Worm (Caenorhabditis elegans) whole organism, L1 larva: Measurements from ENCODE around the gene F38E11.9.

Experiments
- C04F5.9 ChIP-seq: sonication (generic microtip); optimal IDR thresholded peaks from 2 replicates; lab custom pipeline; 2016; ENCODE audit warnings: missing genetic modification characterization, missing compliant biosample characterization
- C16A3.4 ChIP-seq: fragments of 150-350 bp; optimal IDR thresholded peaks from 2 replicates; lab custom pipeline; 2014; ENCODE audit warnings: missing biosample characterization, missing genetic modification characterization
- F16B12.6 ChIP-seq: fragments of 150-350 bp; optimal IDR thresholded peaks from 2 replicates; lab custom pipeline; 2014; ENCODE audit warnings: missing biosample characterization, missing genetic modification characterization
- aha-1 ChIP-seq: fragments of 150-350 bp; optimal IDR thresholded peaks from 2 replicates; lab custom pipeline; 2014; ENCODE audit warnings: missing biosample characterization, missing genetic modification characterization
- alr-1 ChIP-seq: fragments of 200-800 bp; sonication (Bioruptor generic); optimal IDR thresholded peaks from 2 replicates; lab custom pipeline; 2018; ENCODE audit warnings: borderline replicate concordance, mild to moderate bottlenecking, missing genetic modification characterization, missing compliant biosample characterization
- ama-1 ChIP-seq: fragments of 150-350 bp; optimal IDR thresholded peaks from 2 replicates; lab custom pipeline; 2014
- ceh-8 ChIP-seq: fragments of 200-800 bp; sonication (Bioruptor generic); optimal IDR thresholded peaks from 2 replicates; lab custom pipeline; 2018; ENCODE audit warnings: mild to moderate bottlenecking, missing genetic modification characterization, moderate library complexity, missing compliant biosample characterization
- ceh-82 ChIP-seq, 3 experiments: fragments of 150-350 bp in 1 of 3; sonication (generic microtip) in 2 of 3; optimal IDR thresholded peaks; 2 replicates each; lab custom pipeline; 2014 to 2017; ENCODE audit warnings: missing biosample characterization in 3 of 3, missing genetic modification characterization in 3 of 3
- ceh-90 ChIP-seq: sonication (generic microtip); optimal IDR thresholded peaks from 2 replicates; lab custom pipeline; 2016; ENCODE audit warnings: missing genetic modification characterization, missing compliant biosample characterization
- ces-1 ChIP-seq: fragments of 150-350 bp; optimal IDR thresholded peaks from 2 replicates; lab custom pipeline; 2014; ENCODE audit warnings: missing biosample characterization, missing genetic modification reagents, missing genetic modification characterization
- egl-27 ChIP-seq, 2 experiments: fragments of 150-350 bp in 1 of 2; sonication (generic microtip); optimal IDR thresholded peaks; 3 replicates each; lab custom pipeline; 2017 to 2018; ENCODE audit warnings: missing biosample characterization in 2 of 2, missing genetic modification characterization in 2 of 2, missing genetic modification reagents in 2 of 2
- grh-1 ChIP-seq: fragments of 200-800 bp; sonication (Bioruptor generic); IDR thresholded peaks from 2 replicates; pipeline ENCODE4 v1.3.6; 2022; ENCODE audit warnings: missing genetic modification reagents, missing genetic modification characterization, missing compliant biosample characterization
- hlh-4 ChIP-seq: sonication (generic microtip); optimal IDR thresholded peaks from 2 replicates; lab custom pipeline; 2016; ENCODE audit warnings: mild to moderate bottlenecking, missing genetic modification characterization, missing compliant biosample characterization
- hpl-2 ChIP-seq: fragments of 150-350 bp; optimal IDR thresholded peaks from 2 replicates; lab custom pipeline; 2014; ENCODE audit warnings: missing biosample characterization, missing genetic modification reagents, missing genetic modification characterization
- lin-14 ChIP-seq: fragments of 200-800 bp; sonication (Bioruptor generic); optimal IDR thresholded peaks from 2 replicates; lab custom pipeline; 2018; ENCODE audit warnings: mild to moderate bottlenecking, missing genetic modification characterization, moderate library complexity, missing compliant biosample characterization
- lin-39 ChIP-seq: fragments of 150-350 bp; optimal IDR thresholded peaks from 2 replicates; lab custom pipeline; 2014; ENCODE audit warnings: missing biosample characterization, missing genetic modification reagents, missing genetic modification characterization
- lsy-2 ChIP-seq, 2 experiments: fragments of 150-350 bp; optimal IDR thresholded peaks; 2 replicates each; lab custom pipeline; 2014; ENCODE audit warnings: missing biosample characterization in 2 of 2, missing genetic modification characterization in 2 of 2
- mep-1 ChIP-seq: fragments of 150-350 bp; optimal IDR thresholded peaks from 2 replicates; lab custom pipeline; 2014; ENCODE audit warnings: missing biosample characterization, missing genetic modification characterization
- nhr-20 ChIP-seq: sonication (generic microtip); optimal IDR thresholded peaks from 2 replicates; lab custom pipeline; 2016; ENCODE audit warnings: mild to moderate bottlenecking, missing genetic modification characterization, missing compliant biosample characterization
- nhr-237 ChIP-seq: fragments of 150-350 bp; optimal IDR thresholded peaks from 2 replicates; lab custom pipeline; 2014; ENCODE audit warnings: missing biosample characterization, missing genetic modification characterization
- nhr-76 ChIP-seq: sonication (generic microtip); optimal IDR thresholded peaks from 2 replicates; lab custom pipeline; 2017; ENCODE audit warnings: missing biosample characterization, missing genetic modification characterization
- nhr-90 ChIP-seq: sonication (generic microtip); optimal IDR thresholded peaks from 2 replicates; lab custom pipeline; 2016; ENCODE audit warnings: mild to moderate bottlenecking, missing genetic modification characterization, missing compliant biosample characterization; ENCODE audit not compliant: poor library complexity
- pag-3 ChIP-seq: sonication (generic microtip); optimal IDR thresholded peaks from 2 replicates; lab custom pipeline; 2017; ENCODE audit warnings: missing genetic modification characterization, mild to moderate bottlenecking, missing compliant biosample characterization, antibody characterized with exemption, borderline replicate concordance; ENCODE audit not compliant: insufficient read depth
- pax-3 ChIP-seq: fragments of 200-800 bp; sonication (Bioruptor generic); optimal IDR thresholded peaks from 2 replicates; lab custom pipeline; 2018; ENCODE audit warnings: mild to moderate bottlenecking, missing genetic modification characterization, moderate library complexity, missing compliant biosample characterization
- pqm-1 ChIP-seq: sonication (generic microtip); optimal IDR thresholded peaks from 3 replicates; lab custom pipeline; 2017; ENCODE audit warnings: missing biosample characterization, missing genetic modification characterization
- rnt-1 ChIP-seq: sonication (generic microtip); optimal IDR thresholded peaks from 2 replicates; lab custom pipeline; 2016; ENCODE audit warnings: mild to moderate bottlenecking, missing genetic modification characterization, moderate library complexity, missing compliant biosample characterization
- snpc-4 ChIP-seq: fragments of 150-350 bp; optimal IDR thresholded peaks from 2 replicates; lab custom pipeline; 2014; ENCODE audit warnings: missing biosample characterization, missing genetic modification characterization
- sox-4 ChIP-seq: sonication (generic microtip); optimal IDR thresholded peaks from 2 replicates; lab custom pipeline; 2016; ENCODE audit warnings: missing genetic modification characterization, missing compliant biosample characterization
- sup-37 ChIP-seq: fragments of 200-800 bp; sonication (Bioruptor generic); optimal IDR thresholded peaks from 2 replicates; lab custom pipeline; 2018; ENCODE audit warnings: mild to moderate bottlenecking, missing genetic modification characterization, missing compliant biosample characterization
- swsn-7 ChIP-seq: sonication (generic microtip); optimal IDR thresholded peaks from 2 replicates; lab custom pipeline; 2016; ENCODE audit warnings: missing genetic modification characterization, missing compliant biosample characterization
- unc-130 ChIP-seq: fragments of 150-350 bp; optimal IDR thresholded peaks from 2 replicates; lab custom pipeline; 2017; ENCODE audit warnings: missing biosample characterization, missing genetic modification characterization, inconsistent platforms
- unc-86 ChIP-seq: sonication (generic microtip); optimal IDR thresholded peaks from 2 replicates; lab custom pipeline; 2016; ENCODE audit warnings: missing genetic modification characterization, missing compliant biosample characterization
- vab-15 ChIP-seq: sonication (generic microtip); optimal IDR thresholded peaks from 2 replicates; lab custom pipeline; 2017; ENCODE audit warnings: missing genotype, mild to moderate bottlenecking, missing genetic modification characterization, missing compliant biosample characterization
- xbp-1 ChIP-seq: sonication (generic microtip); optimal IDR thresholded peaks from 2 replicates; lab custom pipeline; 2016; ENCODE audit warnings: missing genetic modification characterization, missing compliant biosample characterization
- zag-1 ChIP-seq: fragments of 150-350 bp; optimal IDR thresholded peaks from 2 replicates; lab custom pipeline; 2014; ENCODE audit warnings: missing biosample characterization, missing genetic modification characterization
- zip-4 ChIP-seq: fragments of 200-800 bp; sonication (Bioruptor generic); optimal IDR thresholded peaks from 2 replicates; lab custom pipeline; 2018; ENCODE audit warnings: mild to moderate bottlenecking, missing genetic modification characterization, moderate library complexity, missing compliant biosample characterization
- ztf-11 ChIP-seq, 2 experiments: sonication (generic microtip); optimal IDR thresholded peaks; 2 replicates each; lab custom pipeline; 2016 to 2017; ENCODE audit warnings: missing genetic modification characterization in 2 of 2, missing biosample characterization in 1 of 2, missing compliant biosample characterization in 1 of 2
- ztf-4 ChIP-seq: fragments of 150-350 bp; optimal IDR thresholded peaks from 2 replicates; lab custom pipeline; 2014; ENCODE audit warnings: missing biosample characterization, missing genetic modification characterization

The F38E11.9 gene

DNA sequence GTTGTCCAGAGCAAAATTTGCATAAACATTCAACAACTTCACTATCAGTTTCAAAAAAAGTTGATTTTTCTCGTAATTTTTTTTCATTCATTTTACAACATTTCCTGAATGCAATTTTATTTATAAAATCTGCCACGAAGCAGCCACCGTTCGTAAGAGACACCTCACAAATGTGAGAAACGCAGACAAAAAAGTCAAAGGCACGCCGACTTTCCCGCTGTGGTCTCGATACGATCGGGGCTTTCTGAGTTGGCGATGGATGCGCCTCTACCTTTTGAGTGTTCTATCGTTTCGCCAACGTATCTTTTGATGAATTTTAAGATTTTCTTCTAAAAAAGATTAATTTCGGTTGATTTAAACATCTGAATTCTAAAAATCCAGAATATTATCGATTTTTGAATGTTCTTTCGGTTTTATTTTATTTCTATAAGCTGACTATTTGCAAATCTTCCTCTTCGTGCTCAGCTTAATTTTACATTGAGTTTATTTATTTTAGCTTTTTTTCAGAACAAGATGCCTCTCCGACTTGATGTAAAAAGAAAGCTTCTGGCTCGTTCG lies 15.5 kb upstream of the F38E11.9 start, which contains the start of gene copb-2 (continued):
- peak; percentile 34 for TF ChIP-seq unc-86 (tag; lab: Kevin White, UChicago)
- TF ChIP-seq mep-1: peak; percentile 82
- peak; percentile 59 for TF ChIP-seq nhr-20 (tag; lab: Kevin White, UChicago)
- peak; percentile 87 for TF ChIP-seq snpc-4 (tag; lab: Kevin White, UChicago)
- no peak for TF ChIP-seq zip-4
- TF ChIP-seq C16A3.4: peak; percentile 48
- no peak for TF ChIP-seq zag-1 (tag; lab: Kevin White, UChicago)
- TF ChIP-seq nhr-76: no peak
- TF ChIP-seq F16B12.6 (tag; lab: Kevin White, UChicago): peak; percentile 42
- no peak for TF ChIP-seq vab-15
- TF ChIP-seq ztf-4 (tag; lab: Kevin White, UChicago): no peak
- TF ChIP-seq lin-14 (GFP tag; lab: Kevin White, UChicago): peak; percentile 93
- no peak for TF ChIP-seq ces-1 (GFP tag; lab: Kevin White, UChicago)
- TF ChIP-seq nhr-90 (tag; lab: Kevin White, UChicago): peak; percentile 25
- TF ChIP-seq rnt-1 (tag; lab: Kevin White, UChicago): peak; percentile 64
- TF ChIP-seq xbp-1 (tag; lab: Kevin White, UChicago): peak; percentile 65
- no peak for TF ChIP-seq pax-3 (tag; lab: Kevin White, UChicago)
- peak; percentile 21 for TF ChIP-seq lin-39 (tag; lab: Kevin White, UChicago)
- no peak for TF ChIP-seq alr-1 (tag; lab: Kevin White, UChicago)
- TF ChIP-seq hlh-4 (tag; lab: Kevin White, UChicago): no peak

DNA sequence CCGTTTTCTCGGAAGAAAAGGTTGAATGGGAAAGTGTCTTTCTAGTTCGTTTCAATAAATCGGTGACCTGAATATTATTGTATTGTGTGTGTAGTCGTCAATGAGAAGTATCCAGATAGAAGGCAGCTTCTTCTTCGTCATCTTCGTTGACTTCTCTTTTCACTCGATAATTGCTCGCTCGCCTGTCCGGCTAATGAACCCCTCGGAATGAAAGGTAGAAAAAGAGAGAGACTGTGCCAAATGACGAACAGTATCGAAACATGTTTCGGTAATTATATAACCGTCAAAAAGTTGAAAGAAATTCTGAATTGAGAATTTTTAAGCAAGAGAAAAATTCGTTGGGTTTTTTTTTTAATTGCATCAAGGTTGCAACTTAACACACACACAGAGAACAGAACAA lies 13.6 kb upstream of the F38E11.9 start, which contains the start of gene cutl-17:
Gene cutl-17, minus strand, starts transcription at position 101 of the 400 bp plus-strand sequence.
- TF ChIP-seq ztf-11 (tag; optimal IDR thresholded peaks at IDR 0.05; lab: Kevin White, UChicago): no peak
- TF ChIP-seq hpl-2 (GFP tag; lab: Kevin White, UChicago): no peak
- TF ChIP-seq, all 84 proteins: peak for 0

ce11 chrIV:9451816-9452215 lies 8.0 kb upstream of the F38E11.9 start:
- no peak for TF ChIP-seq ztf-4 (tag; lab: Kevin White, UChicago)
- TF ChIP-seq sup-37 (GFP tag; lab: Kevin White, UChicago): no peak
- TF ChIP-seq C16A3.4: no peak
- TF ChIP-seq sox-4 (tag; lab: Kevin White, UChicago): no peak
- no peak for TF ChIP-seq ama-1 (lab: Kevin White, UChicago)
- TF ChIP-seq aha-1 (tag; lab: Kevin White, UChicago): no peak
- no peak for TF ChIP-seq nhr-237 (tag; lab: Kevin White, UChicago)
- no peak for TF ChIP-seq unc-130 (tag; lab: Kevin White, UChicago)
- TF ChIP-seq C04F5.9 (tag; lab: Kevin White, UChicago): no peak
- TF ChIP-seq nhr-76: no peak
- no peak for TF ChIP-seq ceh-8 (GFP tag; lab: Kevin White, UChicago)
- TF ChIP-seq ceh-90 (tag; lab: Kevin White, UChicago): no peak
- no peak for TF ChIP-seq egl-27 (tag; optimal IDR thresholded peaks at IDR 0.05; lab: Kevin White, UChicago)
- TF ChIP-seq lsy-2 (tag; optimal IDR thresholded peaks at IDR 0.05; lab: Kevin White, UChicago): no peak
- no peak for TF ChIP-seq pag-3 (tag; lab: Kevin White, UChicago)
- TF ChIP-seq swsn-7: no peak
- TF ChIP-seq ceh-82 (tag; optimal IDR thresholded peaks at IDR 0.05; lab: Kevin White, UChicago): no peak
- TF ChIP-seq grh-1 (GFP tag; lab: Robert Waterston, UW): no peak
- TF ChIP-seq rnt-1 (tag; lab: Kevin White, UChicago): no peak
- TF ChIP-seq pqm-1 (tag; lab: Kevin White, UChicago): no peak
